Fruit fly (Drosophila melanogaster): Measurements from ENCODE around the gene Csas.

- TF ChIP-seq lola (GFP tag; optimal IDR thresholded peaks at IDR 0.05) (no peak), fru (GFP tag; optimal IDR thresholded peaks at IDR 0.05) (no peak), Abd-B (GFP tag; optimal IDR thresholded peaks at IDR 0.05) (no peak), psq (GFP tag; optimal IDR thresholded peaks at IDR 0.05) (no peak), OdsH (GFP tag; optimal IDR thresholded peaks at IDR 0.05) (no peak), GATAd (GFP tag; optimal IDR thresholded peaks at IDR 0.05) (no peak), Myc (optimal IDR thresholded peaks at IDR 0.05) (no peak), CrebA (GFP tag; optimal IDR thresholded peaks at IDR 0.05; ENCODE audit: borderline replicate concordance) (no peak), pan (optimal IDR thresholded peaks at IDR 0.05) (no peak), Hr78 (GFP tag; optimal IDR thresholded peaks at IDR 0.05) (no peak), sage (GFP tag; optimal IDR thresholded peaks at IDR 0.05) (no peak)
These were observed 19.8 kb downstream of the Csas start for dm6 chr3L:19968725-19969598.

Measured in whole organism, wandering third instar larva.